Worm (Caenorhabditis elegans): ENCODE data around the gene sdz-36.

Gene sdz-36

ce11 chrIV:9718396-9718795 lies 27.7 kb downstream of the sdz-36 start:
- TF ChIP-seq nhr-90 (tag; optimal IDR thresholded peaks at IDR 0.05; ENCODE audit: poor library complexity) (peak; percentile 56), ceh-8 (GFP tag; optimal IDR thresholded peaks at IDR 0.05) (no peak), lsy-2 (tag; optimal IDR thresholded peaks at IDR 0.05) (peak; percentile 30 to 84), pag-3 (tag; optimal IDR thresholded peaks at IDR 0.05; ENCODE audit: borderline replicate concordance, insufficient read depth) (peak; percentile 20), vab-15 (tag; optimal IDR thresholded peaks at IDR 0.05) (no peak), mab-9 (GFP tag; IDR thresholded peaks at IDR 0.05) (no peak), ceh-90 (tag; optimal IDR thresholded peaks at IDR 0.05) (no peak), lin-14 (GFP tag; optimal IDR thresholded peaks at IDR 0.05) (peak; percentile 93), unc-130 (tag; optimal IDR thresholded peaks at IDR 0.05) (peak; percentile 73), ets-5 (GFP tag; IDR thresholded peaks at IDR 0.05) (no peak), lin-35 (GFP tag; optimal IDR thresholded peaks at IDR 0.05) (peak; percentile 62 to 66), ceh-63 (GFP tag; optimal IDR thresholded peaks at IDR 0.05) (no peak), aly-2 (tag; optimal IDR thresholded peaks at IDR 0.05) (peak; percentile 32), ceh-82 (tag; optimal IDR thresholded peaks at IDR 0.05) (peak in 2 of 3 experiments; percentile 48 to 53), ceh-88 (GFP tag; IDR thresholded peaks at IDR 0.05) (no peak), irx-1 (tag; optimal IDR thresholded peaks at IDR 0.05) (peak; percentile 4), fkh-10 (GFP tag; optimal IDR thresholded peaks at IDR 0.05) (no peak), unc-98 (GFP tag; IDR thresholded peaks at IDR 0.05) (no peak), tlp-1 (tag; optimal IDR thresholded peaks at IDR 0.05) (no peak), ama-1 (optimal IDR thresholded peaks at IDR 0.05) (no peak), hlh-17 (GFP tag; optimal IDR thresholded peaks at IDR 0.05; ENCODE audit: borderline replicate concordance) (no peak), hlh-4 (tag; optimal IDR thresholded peaks at IDR 0.05) (no peak), nhr-76 (tag; optimal IDR thresholded peaks at IDR 0.05) (no peak), xbp-1 (tag; optimal IDR thresholded peaks at IDR 0.05) (peak; percentile 60), fkh-8 (tag; optimal IDR thresholded peaks at IDR 0.05) (peak; percentile 87), dpl-1 (GFP tag; optimal IDR thresholded peaks at IDR 0.05) (peak in 2 of 3 experiments; percentile 0 to 40), nhr-77 (tag; optimal IDR thresholded peaks at IDR 0.05) (peak; percentile 51), ces-1 (GFP tag; optimal IDR thresholded peaks at IDR 0.05) (no peak), C04F5.9 (tag; optimal IDR thresholded peaks at IDR 0.05) (no peak), lin-13 (GFP tag; optimal IDR thresholded peaks at IDR 0.05) (peak; percentile 68), nhr-28 (tag; optimal IDR thresholded peaks at IDR 0.05) (no peak), F16B12.6 (tag; optimal IDR thresholded peaks at IDR 0.05) (no peak), C34B4.2 (tag; optimal IDR thresholded peaks at IDR 0.05) (no peak), nhr-237 (tag; optimal IDR thresholded peaks at IDR 0.05) (peak; percentile 78), snu-23 (GFP tag; optimal IDR thresholded peaks at IDR 0.05) (peak; percentile 91), lin-39 (tag; optimal IDR thresholded peaks at IDR 0.05) (no peak), grh-1 (GFP tag; IDR thresholded peaks at IDR 0.05) (no peak), elt-3 (tag; optimal IDR thresholded peaks at IDR 0.05) (peak in 2 of 6 experiments; percentile 15 to 62), nhr-84 (tag; optimal IDR thresholded peaks at IDR 0.05) (no peak), C16A3.4 (tag; optimal IDR thresholded peaks at IDR 0.05) (peak; percentile 73), zag-1 (tag; optimal IDR thresholded peaks at IDR 0.05) (no peak), isw-1 (GFP tag; IDR thresholded peaks at IDR 0.05) (no peak; the same call in 1 of the 2 replicates), mep-1 (tag; optimal IDR thresholded peaks at IDR 0.05) (peak; percentile 48), nhr-85 (tag) (peak; percentile 92), fkh-4 (tag; optimal IDR thresholded peaks at IDR 0.05; ENCODE audit: borderline replicate concordance) (no peak), elt-2 (tag; optimal IDR thresholded peaks at IDR 0.05) (peak; percentile 46), egl-27 (tag; optimal IDR thresholded peaks at IDR 0.05) (peak; percentile 40 to 52), nhr-20 (tag; optimal IDR thresholded peaks at IDR 0.05) (peak; percentile 88), nhr-71 (tag; optimal IDR thresholded peaks at IDR 0.05) (peak; percentile 90), swsn-7 (tag; optimal IDR thresholded peaks at IDR 0.05) (peak; percentile 72), aha-1 (tag; optimal IDR thresholded peaks at IDR 0.05) (peak; percentile 24), unc-86 (tag; optimal IDR thresholded peaks at IDR 0.05) (peak; percentile 63), pqm-1 (tag; optimal IDR thresholded peaks at IDR 0.05) (no peak)

Data from whole organism, L1 larva.